Fruit fly (Drosophila melanogaster) whole organism, pupa: ENCODE measurements around the gene Traf-like.
A peak's percentile ranks its signal among the peaks of the same experiment; 100 is the strongest.

Experiments used
- CG10348 ChIP-seq: fragments of 200-800 bp; sonication (Bioruptor generic); IDR thresholded peaks from 2 replicates; pipeline ENCODE4 v1.3.6; 2022; ENCODE audit warnings: missing biosample characterization, missing genetic modification characterization
- CG12605 ChIP-seq: fragments of 200-800 bp; sonication (Bioruptor generic); IDR thresholded peaks from 2 replicates; pipeline ENCODE4 v1.3.6; 2022; ENCODE audit warnings: missing biosample characterization, missing genetic modification characterization
- CG13204 ChIP-seq: fragments of 200-800 bp; sonication (Bioruptor generic); optimal IDR thresholded peaks from 2 replicates; lab custom pipeline; 2018; ENCODE audit warnings: missing biosample characterization, mild to moderate bottlenecking, missing genetic modification characterization, moderate library complexity
- CG14655 ChIP-seq: fragments of 200-800 bp; sonication (Bioruptor generic); optimal IDR thresholded peaks from 3 replicates; lab custom pipeline; 2017; ENCODE audit warnings: mild to moderate bottlenecking, missing biosample characterization, missing genetic modification reagents, missing genetic modification characterization
- CG15710 ChIP-seq: fragments of 200-800 bp; sonication (Bioruptor generic); optimal IDR thresholded peaks from 2 replicates; lab custom pipeline; 2018; ENCODE audit warnings: missing biosample characterization, mild to moderate bottlenecking, missing genetic modification characterization, moderate library complexity
- CG17806 ChIP-seq: fragments of 200-800 bp; sonication (Bioruptor generic); optimal IDR thresholded peaks from 2 replicates; lab custom pipeline; 2018; ENCODE audit warnings: missing biosample characterization, mild to moderate bottlenecking, missing genetic modification characterization, moderate library complexity
- CG32121 ChIP-seq: fragments of 200-800 bp; sonication (Bioruptor generic); IDR thresholded peaks from 2 replicates; pipeline ENCODE4 v1.3.6; 2022; ENCODE audit warnings: missing biosample characterization, missing genetic modification characterization
- CG34367 ChIP-seq: fragments of 200-800 bp; sonication (Bioruptor generic); optimal IDR thresholded peaks from 2 replicates; lab custom pipeline; 2018; ENCODE audit warnings: missing biosample characterization, mild to moderate bottlenecking, missing genetic modification characterization
- CG4496 ChIP-seq: fragments of 200-800 bp; sonication (Bioruptor generic); IDR thresholded peaks from 3 replicates; pipeline ENCODE4 v1.3.6; 2022; ENCODE audit warnings: missing biosample characterization, missing genetic modification characterization
- CG8159 ChIP-seq: fragments of 200-800 bp; sonication (Bioruptor generic); optimal IDR thresholded peaks from 3 replicates; lab custom pipeline; 2018; ENCODE audit warnings: missing biosample characterization, mild to moderate bottlenecking, missing genetic modification characterization, moderate library complexity
- CG8301 ChIP-seq: fragments of 200-800 bp; sonication (Bioruptor generic); optimal IDR thresholded peaks from 2 replicates; lab custom pipeline; 2018; ENCODE audit warnings: missing biosample characterization, mild to moderate bottlenecking, missing genetic modification characterization
- CG9948 ChIP-seq: fragments of 200-800 bp; sonication (Bioruptor generic); optimal IDR thresholded peaks from 2 replicates; lab custom pipeline; 2018; ENCODE audit warnings: missing biosample characterization, mild to moderate bottlenecking, missing genetic modification characterization, moderate library complexity
- D1 ChIP-seq: fragments of 200-800 bp; sonication (Bioruptor generic); optimal IDR thresholded peaks from 2 replicates; lab custom pipeline; 2018; ENCODE audit warnings: missing biosample characterization, mild to moderate bottlenecking, missing genetic modification characterization, moderate library complexity
- EcR ChIP-seq: fragments of 200-800 bp; sonication (Bioruptor generic); optimal IDR thresholded peaks from 3 replicates; lab custom pipeline; 2019; ENCODE audit warnings: missing biosample characterization, missing genetic modification characterization, mild to moderate bottlenecking, moderate library complexity, missing genetic modification reagents
- Ets98B ChIP-seq: fragments of 200-800 bp; sonication (Bioruptor generic); IDR thresholded peaks from 2 replicates; pipeline ENCODE4 v1.3.6; 2022; ENCODE audit warnings: missing biosample characterization, missing genetic modification characterization
- Pif1A ChIP-seq: fragments of 200-800 bp; sonication (Bioruptor generic); optimal IDR thresholded peaks from 3 replicates; lab custom pipeline; 2016; ENCODE audit warnings: missing biosample characterization, missing genetic modification characterization
- Pif1B ChIP-seq: fragments of 200-800 bp; sonication (Bioruptor generic); optimal IDR thresholded peaks from 3 replicates; lab custom pipeline; 2016; ENCODE audit warnings: missing biosample characterization, missing genetic modification characterization
- Snoo ChIP-seq: fragments of 200-800 bp; sonication (Bioruptor generic); optimal IDR thresholded peaks from 3 replicates; lab custom pipeline; 2017; ENCODE audit warnings: missing biosample characterization, mild to moderate bottlenecking, missing genetic modification characterization, inconsistent platforms
- fd96Ca ChIP-seq: fragments of 200-800 bp; sonication (Bioruptor generic); IDR thresholded peaks from 3 replicates; pipeline ENCODE4 v1.3.6; 2022; ENCODE audit warnings: missing biosample characterization, missing genetic modification characterization
- gl ChIP-seq: fragments of 200-800 bp; sonication (Bioruptor generic); optimal IDR thresholded peaks from 2 replicates; lab custom pipeline; 2018; ENCODE audit warnings: missing biosample characterization, mild to moderate bottlenecking, missing genetic modification characterization
- rn ChIP-seq: fragments of 200-800 bp; sonication (Bioruptor generic); IDR thresholded peaks from 2 replicates; pipeline ENCODE4 v1.3.6; 2022; ENCODE audit warnings: missing biosample characterization, missing genetic modification characterization

The Traf-like gene

DNA sequence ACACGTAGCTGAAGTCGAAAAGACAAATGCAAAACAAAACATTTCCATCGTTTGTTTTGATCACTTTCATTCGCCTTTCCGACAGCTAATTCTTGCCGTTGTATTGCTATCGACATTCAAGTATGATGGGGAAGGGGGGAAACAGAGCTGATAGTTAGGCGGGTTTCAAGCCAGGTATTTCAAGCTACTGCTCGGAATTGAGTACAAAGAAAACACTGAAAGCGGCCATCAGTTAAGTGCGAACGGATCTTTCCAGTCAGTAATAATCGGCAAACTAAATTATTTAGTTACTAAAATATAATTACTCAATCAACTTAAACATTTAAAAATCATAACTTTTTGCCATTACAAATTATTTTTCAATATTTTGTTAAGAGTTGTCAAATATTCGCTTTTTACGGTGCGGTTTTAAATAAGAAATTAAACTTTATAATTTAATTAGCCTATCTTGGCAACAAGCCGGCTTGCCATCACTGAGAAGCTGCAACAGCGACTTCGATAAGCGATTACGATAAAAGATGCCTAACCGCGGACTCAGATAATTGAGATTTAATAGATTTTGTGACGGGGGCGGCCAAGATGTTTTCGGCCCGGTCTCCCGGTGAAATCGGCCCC, 13.0 kb downstream of the Traf-like start:
- TF ChIP-seq gl (tag; lab: Kevin White, UChicago) (no peak), rn (no peak), Pif1B (GFP tag; lab: Kevin White, UChicago) (no peak), CG17806 (tag; lab: Kevin White, UChicago) (no peak), CG9948 (tag; lab: Kevin White, UChicago) (peak; percentile 4), CG8159 (tag; lab: Kevin White, UChicago) (peak; percentile 34), EcR (GFP tag; lab: Kevin White, UChicago) (no peak)
- TF ChIP-seq, all 21 proteins: peak for 2

DNA sequence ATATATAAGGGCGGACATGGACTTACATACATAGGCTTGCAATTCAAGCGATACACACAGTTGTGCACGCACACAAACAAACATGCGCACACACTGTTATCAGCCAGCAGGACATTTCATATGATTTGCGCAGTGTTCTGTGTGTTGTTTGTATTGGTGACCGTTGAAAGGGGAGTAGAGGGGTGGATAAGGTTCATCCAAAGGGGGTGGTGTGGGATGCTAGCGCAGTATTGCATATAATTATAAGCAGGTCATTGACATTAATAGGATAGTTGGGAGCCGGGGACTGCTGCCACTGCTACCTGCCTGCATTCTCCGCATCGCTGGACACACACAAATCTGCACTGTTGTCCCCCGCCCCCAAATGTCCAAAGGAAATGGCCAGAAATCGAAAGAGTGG, 13.6 kb downstream of the Traf-like start:
- TF ChIP-seq Pif1B (GFP tag; lab: Kevin White, UChicago) (no peak), EcR (GFP tag; lab: Kevin White, UChicago) (peak; percentile 71)
- TF ChIP-seq, all 21 proteins: peak for 1

DNA sequence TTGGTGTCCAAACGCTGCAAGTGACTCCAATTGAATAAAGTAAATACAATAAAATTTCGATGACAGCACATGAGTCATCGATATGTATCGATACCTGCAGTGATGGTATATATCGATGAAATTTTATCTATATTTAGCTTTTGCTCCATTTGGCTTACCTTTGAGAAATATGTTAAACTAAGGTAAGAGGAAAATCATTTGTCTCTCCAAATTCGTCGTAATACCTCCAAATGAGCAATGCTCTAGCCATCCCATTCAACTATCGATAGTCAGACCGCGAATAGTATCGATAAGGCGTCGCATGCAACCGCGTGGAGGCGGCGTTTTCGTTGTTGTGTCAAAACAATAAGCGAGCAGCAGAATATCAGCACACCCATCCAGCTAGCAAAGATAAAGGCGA, 26.4 kb downstream of the Traf-like start, which contains the start of the genes Cdc50 and rngo:
Cdc50 (minus strand) TSS at position 52 of the 400 bp plus-strand sequence.
rngo (plus strand) TSS at position 189 of the 400 bp plus-strand sequence.
- TF ChIP-seq CG9948 (tag; lab: Kevin White, UChicago) (peak; percentile 2), CG13204 (GFP tag; lab: Kevin White, UChicago) (no peak)

DNA sequence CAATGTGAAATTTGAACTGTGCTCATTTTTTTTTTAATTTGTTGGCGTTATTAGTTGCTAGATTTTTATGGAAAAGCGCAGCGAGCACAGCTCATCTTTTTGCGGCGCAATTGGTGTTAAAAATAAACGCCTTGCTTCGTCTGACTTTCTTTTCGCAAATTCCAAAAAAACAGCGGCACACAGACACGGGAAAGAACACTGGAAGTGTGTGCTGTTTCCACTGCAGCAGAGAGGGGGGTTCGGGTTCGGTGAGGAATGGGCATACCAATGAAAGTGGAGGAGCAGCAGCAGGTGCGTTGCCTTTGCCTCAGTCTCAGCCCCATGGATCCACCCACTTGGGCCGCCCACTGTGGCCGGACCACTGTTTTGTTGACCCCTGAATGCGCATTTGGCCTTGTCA, 27.5 kb downstream of the Traf-like start:
- no peak for TF ChIP-seq D1 (tag; lab: Kevin White, UChicago)

DNA sequence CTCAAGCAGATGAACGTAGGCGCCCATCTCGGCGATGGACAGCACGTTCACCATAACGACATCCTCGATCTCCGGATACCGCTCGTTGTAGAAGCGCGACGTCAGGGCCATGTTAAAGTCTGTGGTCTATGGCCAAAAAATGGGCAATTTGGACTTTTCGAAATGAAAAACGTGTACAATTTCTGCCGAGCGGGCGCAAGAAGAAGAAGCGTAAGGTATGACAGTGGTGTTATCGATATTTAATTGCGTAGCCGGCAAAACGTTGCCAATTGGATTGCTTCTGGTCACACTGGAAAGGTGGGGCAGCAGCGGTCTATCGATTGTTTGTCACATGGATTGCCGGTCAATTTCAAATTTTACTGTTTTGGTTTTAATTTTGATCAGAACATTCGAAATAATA, 31.9 kb downstream of the Traf-like start, which contains the start of gene eIF2alpha:
eIF2alpha (minus strand) TSS at position 225 of the 400 bp plus-strand sequence.
- TF ChIP-seq CG12605 (GFP tag; lab: Robert Waterston, UW) (0 out of 2 replicates have a peak, but pooled peaks have one; percentile 18), CG8301 (tag; lab: Kevin White, UChicago) (no peak), CG9948 (tag; lab: Kevin White, UChicago) (no peak), Pif1A (GFP tag; lab: Kevin White, UChicago) (no peak), CG15710 (tag; lab: Kevin White, UChicago) (no peak), CG13204 (GFP tag; lab: Kevin White, UChicago) (no peak), gl (tag; lab: Kevin White, UChicago) (no peak), EcR (GFP tag; lab: Kevin White, UChicago) (no peak)

DNA sequence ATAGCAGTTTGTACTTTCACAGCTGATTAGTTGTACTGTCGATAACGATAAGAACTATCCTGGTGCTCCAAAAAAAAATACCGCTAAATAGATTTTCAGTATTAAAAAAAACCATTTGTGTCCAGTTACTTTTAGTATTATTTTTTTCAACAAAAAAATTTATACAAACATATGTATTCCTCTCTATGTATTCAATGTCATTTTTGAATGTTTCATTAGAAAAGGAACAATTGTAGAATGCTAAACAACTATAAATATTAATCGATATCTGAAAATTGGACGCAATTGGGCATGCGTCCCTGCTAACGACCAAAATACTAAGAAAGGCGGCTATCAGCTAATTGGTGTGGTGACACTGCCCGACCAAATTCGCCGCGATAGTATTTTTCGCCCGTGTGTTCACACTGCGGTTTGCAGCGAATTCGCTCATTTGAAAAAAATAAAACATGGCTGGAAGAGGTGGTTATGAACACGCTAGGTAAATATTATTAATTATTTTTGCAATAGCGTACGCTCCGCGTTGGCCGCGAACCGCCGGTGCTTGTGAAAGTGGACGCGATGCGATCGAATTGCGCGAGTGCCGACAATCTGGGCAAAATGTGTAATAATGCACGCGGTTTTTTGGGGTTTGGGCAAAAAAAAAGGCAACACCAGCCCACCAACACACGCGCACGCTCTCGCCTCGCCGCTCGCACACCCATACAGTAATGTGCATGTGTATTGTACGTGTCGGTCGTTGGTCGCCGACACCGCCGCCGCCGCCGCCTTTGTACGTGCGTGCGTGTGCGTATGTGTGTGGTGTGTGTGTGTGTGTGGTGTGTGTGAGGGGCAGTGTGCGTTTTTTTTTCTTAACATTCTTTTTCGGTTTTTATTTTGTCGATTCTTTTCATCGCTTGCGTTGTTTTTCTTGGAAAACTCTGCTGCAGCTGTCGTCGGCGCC, 33.7 kb downstream of the Traf-like start, which contains the start of the genes CG34015 and eIF4H1:
CG34015 (minus strand) TSS at position 51 of the 940 bp plus-strand sequence.
eIF4H1 (plus strand) TSS at position 414 of the 940 bp plus-strand sequence.
- TF ChIP-seq Pif1B (GFP tag; lab: Kevin White, UChicago) (peak; percentile 62), CG15710 (tag; lab: Kevin White, UChicago) (peak; percentile 62), rn (peak; percentile 3; the same call in 1 of the 2 replicates), CG32121 (GFP tag; lab: Robert Waterston, UW) (peak; percentile 85), Pif1A (GFP tag; lab: Kevin White, UChicago) (peak; percentile 60), CG8301 (tag; lab: Kevin White, UChicago) (peak; percentile 58), CG9948 (tag; lab: Kevin White, UChicago) (peak; percentile 40), D1 (tag; lab: Kevin White, UChicago) (no peak), fd96Ca (GFP tag; lab: Robert Waterston, UW) (no peak), CG17806 (tag; lab: Kevin White, UChicago) (peak; percentile 17), Snoo (tag; lab: Kevin White, UChicago) (peak; percentile 63), CG8159 (tag; lab: Kevin White, UChicago) (peak; percentile 63), CG34367 (tag; lab: Kevin White, UChicago) (peak; percentile 25), CG14655 (GFP tag; lab: Kevin White, UChicago) (no peak), CG10348 (GFP tag; lab: Robert Waterston, UW) (no peak), Ets98B (GFP tag; lab: Robert Waterston, UW) (peak; percentile 80), CG13204 (GFP tag; lab: Kevin White, UChicago) (peak; percentile 76), CG4496 (GFP tag; lab: Robert Waterston, UW) (peak; percentile 80), EcR (GFP tag; lab: Kevin White, UChicago) (peak; percentile 92), gl (tag; lab: Kevin White, UChicago) (peak; percentile 63), CG12605 (GFP tag; lab: Robert Waterston, UW) (peak; percentile 70; the same call in 1 of the 2 replicates)
